Worm (Caenorhabditis elegans) whole organism, young adult: ENCODE results near the gene C16A3.2.

Experiments used
- D2030.7 ChIP-seq: fragments of 200-800 bp; sonication (Bioruptor generic); IDR thresholded peaks from 2 replicates; pipeline ENCODE4 v1.3.6; 2022; ENCODE audit warnings: missing genetic modification reagents, missing genetic modification characterization, missing compliant biosample characterization
- F22D6.2 ChIP-seq: sonication (generic microtip); optimal IDR thresholded peaks from 2 replicates; lab custom pipeline; 2016; ENCODE audit warnings: mild to moderate bottlenecking, missing genetic modification characterization, missing compliant biosample characterization
- F52B5.7 ChIP-seq: sonication (generic microtip); optimal IDR thresholded peaks from 2 replicates; lab custom pipeline; 2016; ENCODE audit warnings: mild to moderate bottlenecking, missing genetic modification characterization, missing compliant biosample characterization
- T07F8.4 ChIP-seq: sonication (generic microtip); optimal IDR thresholded peaks from 2 replicates; lab custom pipeline; 2016; ENCODE audit warnings: mild to moderate bottlenecking, missing genetic modification characterization, moderate library complexity, missing compliant biosample characterization
- Y53F4B.3 ChIP-seq: fragments of 200-800 bp; sonication (Bioruptor generic); IDR thresholded peaks from 2 replicates; pipeline ENCODE4 v1.3.6; 2022; ENCODE audit warnings: missing genetic modification reagents, missing genetic modification characterization, missing compliant biosample characterization
- Y56A3A.18 ChIP-seq: fragments of 200-800 bp; sonication (Bioruptor generic); IDR thresholded peaks from 2 replicates; pipeline ENCODE4 v1.3.6; 2022; ENCODE audit warnings: missing genetic modification reagents, missing genetic modification characterization, missing compliant biosample characterization
- Y67H2A.10 ChIP-seq: fragments of 200-800 bp; sonication (Bioruptor generic); conservative IDR thresholded peaks from 2 replicates; pipeline ENCODE4 v1.3.6; 2022; ENCODE audit warnings: missing genetic modification reagents, missing genetic modification characterization, missing compliant biosample characterization
- Y79H2A.3 ChIP-seq: fragments of 200-800 bp; sonication (Bioruptor generic); conservative IDR thresholded peaks from 2 replicates; pipeline ENCODE4 v1.3.6; 2022; ENCODE audit warnings: missing genetic modification reagents, missing genetic modification characterization, missing compliant biosample characterization
- ama-1 ChIP-seq, 3 experiments: fragments of 150-350 bp in 1 of 3; sonication (generic microtip) in 2 of 3; optimal IDR thresholded peaks; 2 replicates each; lab custom pipeline; 2014 to 2018; ENCODE audit warnings: missing biosample characterization in 2 of 3, missing genetic modification characterization in 2 of 3, missing genetic modification reagents in 2 of 3
- aptf-2 ChIP-seq: fragments of 200-800 bp; sonication (Bioruptor generic); conservative IDR thresholded peaks from 2 replicates; pipeline ENCODE4 v1.3.6; 2022; ENCODE audit warnings: missing genetic modification reagents, missing genetic modification characterization, missing compliant biosample characterization
- atf-7 ChIP-seq: sonication (generic microtip); optimal IDR thresholded peaks from 2 replicates; lab custom pipeline; 2017; ENCODE audit warnings: mild to moderate bottlenecking, missing genetic modification characterization, missing compliant biosample characterization
- athp-1 ChIP-seq: sonication (generic microtip); optimal IDR thresholded peaks from 2 replicates; lab custom pipeline; 2017; ENCODE audit warnings: mild to moderate bottlenecking, missing genetic modification characterization, missing compliant biosample characterization
- attf-5 ChIP-seq: fragments of 200-800 bp; sonication (Bioruptor generic); optimal IDR thresholded peaks from 2 replicates; lab custom pipeline; 2018; ENCODE audit warnings: mild to moderate bottlenecking, missing genetic modification characterization, missing compliant biosample characterization
- bed-1 ChIP-seq: fragments of 200-800 bp; sonication (Bioruptor generic); IDR thresholded peaks from 2 replicates; pipeline ENCODE4 v1.3.6; 2022; ENCODE audit warnings: missing genetic modification reagents, missing genetic modification characterization, missing compliant biosample characterization
- cebp-2 ChIP-seq: fragments of 200-800 bp; sonication (Bioruptor generic); IDR thresholded peaks from 2 replicates; pipeline ENCODE4 v1.3.6; 2022; ENCODE audit warnings: missing genetic modification characterization, missing compliant biosample characterization
- ceh-100 ChIP-seq: fragments of 200-800 bp; sonication (Bioruptor generic); IDR thresholded peaks from 2 replicates; pipeline ENCODE4 v1.3.6; 2022; ENCODE audit warnings: missing genetic modification reagents, missing genetic modification characterization, missing compliant biosample characterization
- ceh-79 ChIP-seq: sonication (generic microtip); optimal IDR thresholded peaks from 2 replicates; lab custom pipeline; 2017; ENCODE audit warnings: mild to moderate bottlenecking, missing genetic modification characterization, missing compliant biosample characterization
- ceh-91 ChIP-seq: fragments of 200-800 bp; sonication (Bioruptor generic); IDR thresholded peaks from 2 replicates; pipeline ENCODE4 v1.3.6; 2022; ENCODE audit warnings: missing genetic modification reagents, missing genetic modification characterization, missing compliant biosample characterization
- efl-1 ChIP-seq: fragments of 150-350 bp; optimal IDR thresholded peaks from 2 replicates; lab custom pipeline; 2014; ENCODE audit warnings: missing biosample characterization, missing genetic modification reagents, missing genetic modification characterization
- egl-44 ChIP-seq: fragments of 200-800 bp; sonication (Bioruptor generic); IDR thresholded peaks from 2 replicates; pipeline ENCODE4 v1.3.6; 2022; ENCODE audit warnings: missing genetic modification reagents, missing genetic modification characterization, missing compliant biosample characterization
- ets-4 ChIP-seq: fragments of 200-800 bp; sonication (Bioruptor generic); optimal IDR thresholded peaks from 2 replicates; lab custom pipeline; 2018; ENCODE audit warnings: mild to moderate bottlenecking, missing genetic modification characterization, missing compliant biosample characterization
- fkh-3 ChIP-seq: sonication (generic microtip); optimal IDR thresholded peaks from 2 replicates; lab custom pipeline; 2016; ENCODE audit warnings: mild to moderate bottlenecking, missing genetic modification characterization, missing compliant biosample characterization
- hlh-26 ChIP-seq: fragments of 200-800 bp; sonication (Bioruptor generic); conservative IDR thresholded peaks from 2 replicates; pipeline ENCODE4 v1.3.6; 2022; ENCODE audit warnings: missing genetic modification reagents, missing genetic modification characterization, missing compliant biosample characterization
- hmg-1.2 ChIP-seq: fragments of 200-800 bp; sonication (Bioruptor generic); IDR thresholded peaks from 2 replicates; pipeline ENCODE4 v1.3.6; 2022; ENCODE audit warnings: missing genetic modification reagents, missing genetic modification characterization, missing compliant biosample characterization
- hmg-20 ChIP-seq: fragments of 200-800 bp; sonication (Bioruptor generic); IDR thresholded peaks from 2 replicates; pipeline ENCODE4 v1.3.6; 2022; ENCODE audit warnings: missing genetic modification reagents, missing genetic modification characterization, missing compliant biosample characterization
- let-526 ChIP-seq: fragments of 200-800 bp; sonication (Bioruptor generic); IDR thresholded peaks from 2 replicates; pipeline ENCODE4 v1.3.6; 2022; ENCODE audit warnings: missing genetic modification reagents, missing genetic modification characterization, missing compliant biosample characterization
- lsl-1 ChIP-seq: fragments of 200-800 bp; sonication (Bioruptor generic); optimal IDR thresholded peaks from 2 replicates; lab custom pipeline; 2018; ENCODE audit warnings: mild to moderate bottlenecking, missing genetic modification characterization, moderate library complexity, missing compliant biosample characterization
- lsy-27 ChIP-seq: sonication (generic microtip); optimal IDR thresholded peaks from 2 replicates; lab custom pipeline; 2017; ENCODE audit warnings: missing genetic modification characterization, mild to moderate bottlenecking, missing compliant biosample characterization, antibody characterized with exemption, missing genotype, borderline replicate concordance; ENCODE audit not compliant: insufficient read depth
- mel-28 ChIP-seq: sonication (generic microtip); optimal IDR thresholded peaks from 2 replicates; lab custom pipeline; 2016; ENCODE audit warnings: borderline replicate concordance, mild to moderate bottlenecking, missing genetic modification characterization, missing compliant biosample characterization
- mxl-1 ChIP-seq: sonication (generic microtip); optimal IDR thresholded peaks from 2 replicates; lab custom pipeline; 2016; ENCODE audit warnings: missing genetic modification characterization, missing compliant biosample characterization
- nfya-1 ChIP-seq: sonication (generic microtip); optimal IDR thresholded peaks from 2 replicates; lab custom pipeline; 2017; ENCODE audit warnings: antibody characterized with exemption, missing compliant biosample characterization, missing genetic modification characterization, borderline replicate concordance; ENCODE audit not compliant: insufficient read depth
- nfyb-1 ChIP-seq: fragments of 200-800 bp; sonication (Bioruptor generic); IDR thresholded peaks from 2 replicates; pipeline ENCODE4 v1.3.6; 2022; ENCODE audit warnings: missing genetic modification reagents, missing genetic modification characterization, missing compliant biosample characterization
- nhr-179 ChIP-seq: sonication (generic microtip); optimal IDR thresholded peaks from 2 replicates; lab custom pipeline; 2016; ENCODE audit warnings: mild to moderate bottlenecking, missing genetic modification characterization, missing compliant biosample characterization
- pbrm-1 ChIP-seq: fragments of 200-800 bp; sonication (Bioruptor generic); IDR thresholded peaks from 2 replicates; pipeline ENCODE4 v1.3.6; 2022; ENCODE audit warnings: missing genetic modification reagents, missing genetic modification characterization, missing compliant biosample characterization
- pha-4 ChIP-seq: fragments of 150-350 bp; sonication (generic microtip); optimal IDR thresholded peaks from 2 replicates; lab custom pipeline; 2014; ENCODE audit warnings: missing biosample characterization, missing genetic modification reagents, missing genetic modification characterization
- rcor-1 ChIP-seq: fragments of 200-800 bp; sonication (Bioruptor generic); IDR thresholded peaks from 2 replicates; pipeline ENCODE4 v1.3.6; 2022; ENCODE audit warnings: missing genetic modification reagents, missing genetic modification characterization, missing compliant biosample characterization
- rec-8 ChIP-seq, 2 experiments: sonication (generic microtip); optimal IDR thresholded peaks; 2 replicates each; lab custom pipeline; 2016; ENCODE audit warnings: mild to moderate bottlenecking in 2 of 2, missing genetic modification characterization in 2 of 2, missing genetic modification reagents in 2 of 2, missing genotype in 2 of 2, missing biosample characterization in 1 of 2, missing compliant biosample characterization in 1 of 2, moderate library complexity in 1 of 2
- tlf-1 ChIP-seq: fragments of 200-800 bp; sonication (Bioruptor generic); optimal IDR thresholded peaks from 2 replicates; lab custom pipeline; 2018; ENCODE audit warnings: mild to moderate bottlenecking, missing genetic modification characterization, missing compliant biosample characterization
- unc-62 ChIP-seq: fragments of 150-350 bp; optimal IDR thresholded peaks from 2 replicates; lab custom pipeline; 2014; ENCODE audit warnings: missing biosample characterization, missing genetic modification reagents, missing genetic modification characterization
- ztf-22 ChIP-seq: fragments of 200-800 bp; sonication (Bioruptor generic); optimal IDR thresholded peaks from 2 replicates; lab custom pipeline; 2018; ENCODE audit warnings: mild to moderate bottlenecking, missing genetic modification characterization, moderate library complexity, missing compliant biosample characterization
- ztf-25 ChIP-seq: fragments of 200-800 bp; sonication (Bioruptor generic); IDR thresholded peaks from 2 replicates; pipeline ENCODE4 v1.3.6; 2022; ENCODE audit warnings: missing genetic modification reagents, missing genetic modification characterization, missing compliant biosample characterization
- ztf-3 ChIP-seq: fragments of 200-800 bp; sonication (Bioruptor generic); optimal IDR thresholded peaks from 2 replicates; lab custom pipeline; 2018; ENCODE audit warnings: mild to moderate bottlenecking, missing genetic modification characterization, missing compliant biosample characterization

The C16A3.2 gene

DNA sequence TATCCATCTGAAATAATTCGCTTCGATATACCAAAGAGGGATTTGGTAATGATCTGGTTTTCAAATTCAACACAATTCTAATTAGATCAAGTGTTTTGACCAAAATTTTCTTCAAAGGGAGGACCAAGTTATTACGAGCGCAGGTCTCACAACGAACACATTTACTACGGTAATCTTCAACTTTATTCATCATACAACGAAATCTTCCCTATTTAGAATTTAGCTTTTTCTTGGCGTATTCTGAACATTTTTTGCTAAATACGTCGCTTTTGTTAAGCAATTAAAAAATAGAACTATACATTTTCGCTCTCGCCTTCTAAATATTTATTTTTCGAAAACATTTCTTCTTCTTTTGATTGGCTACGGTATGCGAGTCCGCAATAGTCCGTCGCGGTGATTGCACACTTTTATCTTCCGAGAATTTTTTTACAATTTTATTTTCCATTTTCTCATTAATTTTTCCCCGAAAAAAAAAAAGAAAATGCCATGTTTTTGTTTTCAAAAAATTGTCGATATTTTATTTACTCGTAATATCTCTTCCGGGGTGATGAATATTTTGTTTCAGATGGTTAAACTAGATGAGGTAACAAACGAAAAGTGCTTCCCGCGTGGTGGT lies 6.5 kb upstream of the C16A3.2 start, which contains the start of gene let-716 (continued):
- TF ChIP-seq D2030.7 (GFP tag; lab: Robert Waterston, UW): no peak; the same call in 1 of the 2 replicates
- no peak for TF ChIP-seq T07F8.4 (tag; lab: Kevin White, UChicago)
- no peak for TF ChIP-seq ets-4 (GFP tag; lab: Kevin White, UChicago)

DNA sequence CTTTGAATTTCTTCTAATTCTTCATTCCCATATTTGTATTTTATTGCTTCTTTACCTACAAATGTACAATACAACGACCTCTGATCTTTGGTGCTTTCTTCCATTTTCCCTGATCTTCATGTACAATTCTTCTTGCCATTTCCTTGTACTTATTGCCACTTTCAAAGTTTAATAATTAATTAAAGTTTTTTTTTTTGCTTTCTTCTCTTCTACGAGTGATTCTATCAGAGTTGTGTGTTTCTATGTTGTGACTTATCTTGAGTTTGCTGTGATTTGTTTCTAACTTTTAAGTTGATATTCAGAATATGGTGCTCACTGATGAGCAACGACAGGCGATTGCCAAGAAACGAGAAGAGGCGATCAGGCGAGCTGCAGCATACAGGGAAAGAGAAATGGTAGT lies 1.0 kb downstream of the C16A3.2 start, which contains the start of gene smrc-1:
TSS of gene smrc-1 (plus strand) at position 301 of the 400 bp plus-strand sequence.
- TF ChIP-seq mxl-1 (no peak), aptf-2 (GFP tag; lab: Robert Waterston, UW) (no peak), nfya-1 (no peak), mel-28 (tag; lab: Kevin White, UChicago) (no peak), ceh-79 (tag; lab: Kevin White, UChicago) (no peak), fkh-3 (no peak), hlh-26 (GFP tag; lab: Robert Waterston, UW) (no peak), nfyb-1 (GFP tag; lab: Robert Waterston, UW) (no peak), lsl-1 (GFP tag; lab: Kevin White, UChicago) (no peak), athp-1 (tag; lab: Kevin White, UChicago) (no peak), F52B5.7 (no peak), lsy-27 (tag; lab: Kevin White, UChicago) (no peak), attf-5 (GFP tag; lab: Kevin White, UChicago) (no peak), pbrm-1 (no peak), tlf-1 (GFP tag; lab: Kevin White, UChicago) (no peak), ceh-100 (GFP tag; lab: Robert Waterston, UW) (no peak), Y53F4B.3 (GFP tag; lab: Robert Waterston, UW) (no peak), egl-44 (no peak)

DNA sequence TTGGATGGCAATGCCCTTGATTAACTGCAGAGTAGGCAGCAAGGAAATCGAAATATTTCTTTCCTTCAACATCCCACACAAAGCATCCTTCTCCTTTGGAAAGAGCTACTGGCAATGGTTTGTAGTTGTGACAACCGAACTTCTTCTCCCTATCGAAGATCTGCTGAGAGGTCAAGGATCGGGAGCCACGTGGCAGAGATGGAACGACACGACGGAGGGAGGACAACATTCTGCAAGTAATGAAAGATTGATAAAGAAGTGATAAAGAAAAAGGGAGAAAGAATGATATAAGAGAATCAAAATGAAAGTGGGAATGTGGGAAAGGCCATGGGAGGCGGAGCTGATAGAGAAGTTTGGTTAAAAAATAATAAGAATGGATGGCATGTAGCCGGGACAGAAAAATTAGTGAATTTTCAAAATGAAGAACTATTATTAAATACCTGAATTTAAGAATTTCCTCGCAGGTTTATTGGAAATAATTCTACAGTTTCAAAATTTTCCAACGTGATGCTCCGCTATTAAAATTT lies 6.1 kb downstream of the C16A3.2 start, which contains the start of gene oatr-1:
TSS of gene oatr-1 (minus strand) at position 477 of the 527 bp plus-strand sequence.
- TF ChIP-seq nhr-179 (no peak), unc-62 (GFP tag; lab: Kevin White, UChicago) (no peak), fkh-3 (no peak), ama-1 (optimal IDR thresholded peaks at IDR 0.05; lab: Kevin White, UChicago) (peak; percentile 10), ama-1 (GFP tag; optimal IDR thresholded peaks at IDR 0.05; lab: Kevin White, UChicago) (no peak)
- TF ChIP-seq, all 124 proteins: peak for 1

DNA sequence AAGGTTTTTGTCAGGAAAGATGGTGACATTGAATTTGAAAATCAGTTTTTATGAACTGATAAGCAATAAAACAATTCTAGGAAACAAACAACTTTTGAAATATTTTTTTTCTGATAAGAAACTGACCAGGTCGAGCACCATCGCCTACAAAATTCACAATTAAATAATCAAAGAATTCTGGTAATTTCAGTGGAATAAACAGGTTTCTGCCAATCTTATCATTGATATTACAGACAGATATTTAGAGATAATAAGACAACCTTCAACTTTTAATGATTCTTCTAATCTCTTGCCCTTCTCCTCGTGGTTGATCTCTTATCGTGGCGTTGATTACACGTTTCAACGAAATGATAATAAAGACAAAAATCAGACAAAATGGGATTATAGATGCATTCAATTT lies 6.7 kb downstream of the C16A3.2 start:
- TF ChIP-seq ceh-91 (GFP tag; lab: Robert Waterston, UW) (no peak), bed-1 (GFP tag; lab: Robert Waterston, UW) (no peak), pha-4 (no peak), ztf-22 (GFP tag; lab: Kevin White, UChicago) (no peak), ztf-3 (GFP tag; lab: Kevin White, UChicago) (no peak), cebp-2 (GFP tag; lab: Robert Waterston, UW) (no peak), hmg-1.2 (GFP tag; lab: Robert Waterston, UW) (no peak), Y67H2A.10 (GFP tag; lab: Robert Waterston, UW) (no peak), atf-7 (tag; lab: Kevin White, UChicago) (peak; percentile 57), fkh-3 (no peak), rec-8 (tag; optimal IDR thresholded peaks at IDR 0.05; lab: Kevin White, UChicago) (no peak), F52B5.7 (no peak), ceh-100 (GFP tag; lab: Robert Waterston, UW) (no peak), efl-1 (GFP tag; lab: Kevin White, UChicago) (no peak), hmg-20 (GFP tag; lab: Robert Waterston, UW) (no peak), nfyb-1 (GFP tag; lab: Robert Waterston, UW) (no peak), F22D6.2 (tag; lab: Kevin White, UChicago) (peak; percentile 11), mxl-1 (no peak), Y79H2A.3 (GFP tag; lab: Robert Waterston, UW) (no peak), ztf-25 (GFP tag; lab: Robert Waterston, UW) (no peak), let-526 (GFP tag; lab: Robert Waterston, UW) (no peak), rcor-1 (GFP tag; lab: Robert Waterston, UW) (no peak), Y56A3A.18 (GFP tag; lab: Robert Waterston, UW) (no peak)
